Worm (Caenorhabditis elegans): Measurements from ENCODE around the gene prp-19.

ce11 chrIII:5144169-5144568, 27.7 kb downstream of the prp-19 start:
- TF ChIP-seq fkh-8 (tag; optimal IDR thresholded peaks at IDR 0.05) (no peak), lsy-2 (tag; optimal IDR thresholded peaks at IDR 0.05) (no peak), mep-1 (tag; optimal IDR thresholded peaks at IDR 0.05) (no peak), snpc-4 (tag; optimal IDR thresholded peaks at IDR 0.05) (no peak), fos-1 (tag; optimal IDR thresholded peaks at IDR 0.05) (no peak), ztf-4 (tag; optimal IDR thresholded peaks at IDR 0.05) (no peak), mdl-1 (tag; optimal IDR thresholded peaks at IDR 0.05) (no peak), ceh-82 (tag; optimal IDR thresholded peaks at IDR 0.05) (no peak), mef-2 (tag; optimal IDR thresholded peaks at IDR 0.05) (no peak), nhr-28 (tag; optimal IDR thresholded peaks at IDR 0.05) (no peak), nhr-11 (tag; optimal IDR thresholded peaks at IDR 0.05) (no peak), nhr-237 (tag; optimal IDR thresholded peaks at IDR 0.05) (no peak), lir-3 (tag; optimal IDR thresholded peaks at IDR 0.05; ENCODE audit: poor library complexity) (no peak), jun-1 (tag; optimal IDR thresholded peaks at IDR 0.05) (no peak)

Data from whole organism, L1 larva.